Fruit fly (Drosophila melanogaster): ENCODE measurements around the gene CG14780.
A peak's percentile ranks its signal among the peaks of the same experiment; 100 is the strongest.

The CG14780 gene

dm6 chrX:1482840-1483518 is 10.7 kb downstream of the CG14780 start, which contains the start of the genes sta and inc (continued):
- TF ChIP-seq CG5953 (GFP tag; IDR thresholded peaks at IDR 0.05) (no peak), fd96Cb (tag; optimal IDR thresholded peaks at IDR 0.05) (no peak), CG34224 (GFP tag; IDR thresholded peaks at IDR 0.05; ENCODE audit: partially characterized antibody) (peak; percentile 67), Ravus (GFP tag; IDR thresholded peaks at IDR 0.05) (no peak), CG10959 (GFP tag; IDR thresholded peaks at IDR 0.05) (no peak), croc (GFP tag; conservative IDR thresholded peaks at IDR 0.05) (no peak; the same call in 2 of the 3 replicates), pros (GFP tag; optimal IDR thresholded peaks at IDR 0.05) (peak; percentile 32), CG13624 (GFP tag; optimal IDR thresholded peaks at IDR 0.05) (peak; percentile 73), CG13894 (tag; optimal IDR thresholded peaks at IDR 0.05) (peak; percentile 72), chif (GFP tag; optimal IDR thresholded peaks at IDR 0.05) (peak; percentile 38 to 44), odd (GFP tag; optimal IDR thresholded peaks at IDR 0.05) (peak; percentile 69), sima (GFP tag; optimal IDR thresholded peaks at IDR 0.05) (no peak), yki (optimal IDR thresholded peaks at IDR 0.05) (no peak), ranshi (GFP tag; IDR thresholded peaks at IDR 0.05) (peak; percentile 52; the same call in 1 of the 2 replicates), al (GFP tag; IDR thresholded peaks at IDR 0.05) (no peak), slou (GFP tag; optimal IDR thresholded peaks at IDR 0.05) (peak; percentile 17), vfl (GFP tag; optimal IDR thresholded peaks at IDR 0.05) (peak; percentile 42), nerfin-1 (tag; optimal IDR thresholded peaks at IDR 0.05) (peak; percentile 85), danr (GFP tag; IDR thresholded peaks at IDR 0.05) (no peak), CG8388 (GFP tag; optimal IDR thresholded peaks at IDR 0.05) (peak; percentile 55), fd64A (GFP tag; optimal IDR thresholded peaks at IDR 0.05) (peak; percentile 52), bigmax (GFP tag; optimal IDR thresholded peaks at IDR 0.05) (peak; percentile 92), Dek (tag; optimal IDR thresholded peaks at IDR 0.05) (peak; percentile 50), sob (GFP tag; IDR thresholded peaks at IDR 0.05) (peak; percentile 78), CG1832 (GFP tag; optimal IDR thresholded peaks at IDR 0.05) (no peak), CG13123 (GFP tag; optimal IDR thresholded peaks at IDR 0.05) (no peak), CG14441 (GFP tag; IDR thresholded peaks at IDR 0.05) (no peak), Kr (GFP tag; optimal IDR thresholded peaks at IDR 0.05) (no peak), CkIIα-i1 (GFP tag; IDR thresholded peaks at IDR 0.05) (no peak), CG13287 (GFP tag; IDR thresholded peaks at IDR 0.05; ENCODE audit: partially characterized antibody) (peak; percentile 80), D (optimal IDR thresholded peaks at IDR 0.05) (no peak), D (GFP tag; optimal IDR thresholded peaks at IDR 0.05) (peak; percentile 46), Hmr (GFP tag; optimal IDR thresholded peaks at IDR 0.05) (peak; percentile 92), usp (GFP tag; optimal IDR thresholded peaks at IDR 0.05) (no peak), CG18476 (GFP tag; optimal IDR thresholded peaks at IDR 0.05) (peak; percentile 5), stwl (tag; optimal IDR thresholded peaks at IDR 0.05) (peak; percentile 62), CG4730 (GFP tag; IDR thresholded peaks at IDR 0.05) (no peak), zfh1 (GFP tag; IDR thresholded peaks at IDR 0.05) (peak; percentile 70; the same call in 2 of the 3 replicates), CG11695 (GFP tag; IDR thresholded peaks at IDR 0.05) (no peak; the same call in 2 of the 3 replicates), CG14965 (GFP tag; optimal IDR thresholded peaks at IDR 0.05; ENCODE audit: borderline replicate concordance) (no peak), slp2 (GFP tag; optimal IDR thresholded peaks at IDR 0.05) (peak; percentile 16), HLH4C (GFP tag; IDR thresholded peaks at IDR 0.05; ENCODE audit: partially characterized antibody) (peak; percentile 64), Side (GFP tag; optimal IDR thresholded peaks at IDR 0.05) (peak; percentile 84), crol (GFP tag; IDR thresholded peaks at IDR 0.05) (no peak), schlank (tag; optimal IDR thresholded peaks at IDR 0.05) (peak; percentile 67), CG3726 (GFP tag; IDR thresholded peaks at IDR 0.05) (no peak), CTCF (GFP tag; optimal IDR thresholded peaks at IDR 0.05) (peak; percentile 18), jigr1 (GFP tag; IDR thresholded peaks at IDR 0.05) (no peak), CG13424 (tag; optimal IDR thresholded peaks at IDR 0.05) (peak; percentile 22), CrebB (tag; optimal IDR thresholded peaks at IDR 0.05) (peak; percentile 79), tx (GFP tag; optimal IDR thresholded peaks at IDR 0.05) (peak; percentile 26)

Data from whole organism, embryonic.